Worm (Caenorhabditis elegans) whole organism, L2 larva: Measurements from ENCODE around the gene srd-10.
"Not testable (repeated sequence)": the region's sequence is repeated elsewhere in the genome, so short reads cannot be mapped to it uniquely, and the experiment has no call there.

ENCODE experiments used
- C34F6.9 ChIP-seq: fragments of 150-350 bp; optimal IDR thresholded peaks from 2 replicates; lab custom pipeline; 2014; ENCODE audit warnings: missing biosample characterization, missing genetic modification characterization
- F13H6.1 ChIP-seq: sonication (generic microtip); optimal IDR thresholded peaks from 2 replicates; lab custom pipeline; 2016; ENCODE audit warnings: missing genetic modification characterization, missing compliant biosample characterization
- Y55F3AM.14 ChIP-seq: fragments of 200-800 bp; sonication (Bioruptor generic); optimal IDR thresholded peaks from 2 replicates; lab custom pipeline; 2018; ENCODE audit warnings: mild to moderate bottlenecking, missing genetic modification characterization, missing compliant biosample characterization
- alr-1 ChIP-seq: fragments of 150-350 bp; optimal IDR thresholded peaks from 2 replicates; lab custom pipeline; 2014; ENCODE audit warnings: missing biosample characterization, missing genetic modification characterization
- ama-1 ChIP-seq: fragments of 150-350 bp; optimal IDR thresholded peaks from 2 replicates; lab custom pipeline; 2018; ENCODE audit warnings: inconsistent platforms
- blmp-1 ChIP-seq: sonication (generic microtip); optimal IDR thresholded peaks from 2 replicates; lab custom pipeline; 2017; ENCODE audit warnings: missing genetic modification characterization, mild to moderate bottlenecking, missing compliant biosample characterization, antibody characterized with exemption, moderate library complexity; ENCODE audit not compliant: insufficient read depth
- crh-2 ChIP-seq: sonication (generic microtip); optimal IDR thresholded peaks from 2 replicates; lab custom pipeline; 2017; ENCODE audit warnings: missing biosample characterization, missing genetic modification characterization
- egl-27 ChIP-seq: sonication (generic microtip); optimal IDR thresholded peaks from 3 replicates; lab custom pipeline; 2017; ENCODE audit warnings: missing biosample characterization, missing genetic modification reagents, missing genetic modification characterization
- elt-1 ChIP-seq: fragments of 150-350 bp; optimal IDR thresholded peaks from 2 replicates; lab custom pipeline; 2014; ENCODE audit warnings: missing biosample characterization, missing genetic modification characterization
- gmeb-1 ChIP-seq: fragments of 150-350 bp; optimal IDR thresholded peaks from 2 replicates; lab custom pipeline; 2014; ENCODE audit warnings: missing biosample characterization, missing genetic modification characterization
- lin-11 ChIP-seq: fragments of 150-350 bp; sonication (generic microtip); optimal IDR thresholded peaks from 2 replicates; lab custom pipeline; 2014; ENCODE audit warnings: missing biosample characterization, missing genetic modification characterization, inconsistent platforms, mixed read lengths
- lsy-2 ChIP-seq, 2 experiments: fragments of 150-350 bp in 1 of 2; sonication (generic microtip) in 1 of 2; optimal IDR thresholded peaks; 2 replicates each; lab custom pipeline; 2014 to 2017; ENCODE audit warnings: missing biosample characterization in 2 of 2, missing genetic modification characterization in 2 of 2
- mab-5 ChIP-seq: fragments of 150-350 bp; optimal IDR thresholded peaks from 2 replicates; lab custom pipeline; 2014; ENCODE audit warnings: missing biosample characterization, missing genetic modification characterization
- mbf-1 ChIP-seq: sonication (generic microtip); optimal IDR thresholded peaks from 2 replicates; lab custom pipeline; 2017; ENCODE audit warnings: missing biosample characterization, missing genetic modification characterization
- mdl-1 ChIP-seq, 2 experiments: fragments of 150-350 bp in 1 of 2; sonication (generic microtip) in 1 of 2; optimal IDR thresholded peaks; 2 replicates each; lab custom pipeline; 2017; ENCODE audit warnings: missing biosample characterization in 2 of 2, missing genetic modification characterization in 2 of 2
- nhr-10 ChIP-seq: sonication (generic microtip); optimal IDR thresholded peaks from 2 replicates; lab custom pipeline; 2017; ENCODE audit warnings: missing biosample characterization, missing genetic modification characterization
- nhr-11 ChIP-seq: fragments of 150-350 bp; optimal IDR thresholded peaks from 2 replicates; lab custom pipeline; 2014; ENCODE audit warnings: missing biosample characterization, missing genetic modification characterization
- nhr-12 ChIP-seq: fragments of 150-350 bp; optimal IDR thresholded peaks from 2 replicates; lab custom pipeline; 2014; ENCODE audit warnings: missing biosample characterization, missing genetic modification characterization
- nhr-21 ChIP-seq: fragments of 150-350 bp; optimal IDR thresholded peaks from 2 replicates; lab custom pipeline; 2014; ENCODE audit warnings: missing biosample characterization, missing genetic modification characterization
- nhr-237 ChIP-seq: fragments of 150-350 bp; optimal IDR thresholded peaks from 2 replicates; lab custom pipeline; 2014; ENCODE audit warnings: missing biosample characterization, missing genetic modification characterization
- nhr-25 ChIP-seq: fragments of 150-350 bp; sonication (generic microtip); optimal IDR thresholded peaks from 3 replicates; lab custom pipeline; 2014; ENCODE audit warnings: missing biosample characterization, missing genetic modification characterization
- nhr-6 ChIP-seq: fragments of 150-350 bp; optimal IDR thresholded peaks from 2 replicates; lab custom pipeline; 2014; ENCODE audit warnings: missing biosample characterization, missing genetic modification characterization
- peb-1 ChIP-seq: fragments of 150-350 bp; optimal IDR thresholded peaks from 2 replicates; lab custom pipeline; 2014; ENCODE audit warnings: missing biosample characterization, missing genetic modification characterization
- sem-4 ChIP-seq: fragments of 150-350 bp; optimal IDR thresholded peaks from 2 replicates; lab custom pipeline; 2014; ENCODE audit warnings: missing biosample characterization, missing genetic modification reagents, missing genetic modification characterization
- skn-1 ChIP-seq: sonication (generic microtip); optimal IDR thresholded peaks from 2 replicates; lab custom pipeline; 2017; ENCODE audit warnings: missing biosample characterization, missing genetic modification characterization
- sma-3 ChIP-seq: sonication (generic microtip); optimal IDR thresholded peaks from 2 replicates; lab custom pipeline; 2016; ENCODE audit warnings: missing genetic modification reagents, missing genetic modification characterization, missing compliant biosample characterization
- sma-9 ChIP-seq, 2 experiments: fragments of 150-350 bp in 1 of 2; sonication (generic microtip) in 1 of 2; optimal IDR thresholded peaks; 2 replicates each; lab custom pipeline; 2014 to 2016; ENCODE audit warnings: missing genetic modification characterization in 2 of 2, mild to moderate bottlenecking in 1 of 2, missing biosample characterization in 1 of 2, missing compliant biosample characterization in 1 of 2, missing genetic modification reagents in 1 of 2, moderate library complexity in 1 of 2
- unc-62 ChIP-seq: fragments of 150-350 bp; optimal IDR thresholded peaks from 2 replicates; lab custom pipeline; 2014; ENCODE audit warnings: missing biosample characterization, missing genetic modification reagents, missing genetic modification characterization
- zag-1 ChIP-seq: fragments of 150-350 bp; optimal IDR thresholded peaks from 2 replicates; lab custom pipeline; 2014; ENCODE audit warnings: missing biosample characterization, missing genetic modification characterization
- ztf-11 ChIP-seq: sonication (generic microtip); optimal IDR thresholded peaks from 2 replicates; lab custom pipeline; 2017; ENCODE audit warnings: missing biosample characterization, missing genetic modification characterization

The srd-10 gene

ce11 chrIV:13575673-13576072 is 840 bp downstream of the srd-10 start:
- TF ChIP-seq sma-9 (GFP tag; optimal IDR thresholded peaks at IDR 0.05; lab: Kevin White, UChicago) (no peak), sma-9 (tag; optimal IDR thresholded peaks at IDR 0.05; lab: Kevin White, UChicago) (no peak), gmeb-1 (tag; lab: Kevin White, UChicago) (no peak), nhr-6 (tag; lab: Kevin White, UChicago) (no peak), unc-62 (GFP tag; lab: Kevin White, UChicago) (no peak), lin-11 (no peak), nhr-25 (no peak), sma-3 (GFP tag; lab: Kevin White, UChicago) (no peak)

- not testable (repeated sequence) for TF ChIP-seq elt-1 (tag; lab: Kevin White, UChicago); mdl-1 (tag; optimal IDR thresholded peaks at IDR 0.05; lab: Kevin White, UChicago); nhr-21 (tag; lab: Kevin White, UChicago)
Measured at ce11 chrIV:13578174-13578573, 3.3 kb downstream of the srd-10 start, which contains the start of gene Y45F10B.8. Gene Y45F10B.8, minus strand, starts transcription at chrIV:13578274.

ce11 chrIV:13578953-13579352 is 4.1 kb downstream of the srd-10 start, which contains the start of gene sru-16:
Gene sru-16, plus strand, starts transcription at chrIV:13579253.
- not testable (repeated sequence) for TF ChIP-seq ztf-11; gmeb-1 (tag; lab: Kevin White, UChicago); alr-1 (tag; lab: Kevin White, UChicago)

ce11 chrIV:13582909-13583308 is 8.1 kb downstream of the srd-10 start, which contains the start of gene sru-12:
Gene sru-12, plus strand, starts transcription at chrIV:13583209.
- TF ChIP-seq F13H6.1 (tag; lab: Kevin White, UChicago), result no peak
- no peak for TF ChIP-seq zag-1
- TF ChIP-seq nhr-10 (tag; lab: Kevin White, UChicago), result no peak
- no peak for TF ChIP-seq nhr-11
- TF ChIP-seq ama-1 (lab: Kevin White, UChicago), result no peak
- no peak for TF ChIP-seq lsy-2 (tag; optimal IDR thresholded peaks at IDR 0.05; lab: Kevin White, UChicago)
- no peak for TF ChIP-seq mbf-1 (tag; lab: Kevin White, UChicago)
- TF ChIP-seq C34F6.9 (tag; lab: Kevin White, UChicago), result no peak
- no peak for TF ChIP-seq nhr-237 (tag; lab: Kevin White, UChicago)
- no peak for TF ChIP-seq blmp-1
- no peak for TF ChIP-seq peb-1 (tag; lab: Kevin White, UChicago)
- TF ChIP-seq sem-4 (tag; lab: Kevin White, UChicago), result no peak
- no peak for TF ChIP-seq mdl-1 (tag; optimal IDR thresholded peaks at IDR 0.05; lab: Kevin White, UChicago)
- TF ChIP-seq, all 48 proteins: peak for 0

- TF ChIP-seq nhr-12 (tag; lab: Kevin White, UChicago) (no peak), lin-11 (no peak), ztf-11 (no peak), mab-5 (tag; lab: Kevin White, UChicago) (no peak), alr-1 (tag; lab: Kevin White, UChicago) (no peak)
Measured at ce11 chrIV:13584646-13585045, 9.8 kb downstream of the srd-10 start, which contains the start of gene sru-11. Gene sru-11, plus strand, starts transcription at chrIV:13584946.

ce11 chrIV:13587175-13587574 is 12.3 kb downstream of the srd-10 start, which contains the start of gene Y45F10B.12:
Gene Y45F10B.12, plus strand, starts transcription at chrIV:13587475.
- TF ChIP-seq egl-27 (tag; lab: Kevin White, UChicago) (no peak), crh-2 (tag; lab: Kevin White, UChicago) (no peak), skn-1 (tag; lab: Kevin White, UChicago) (no peak), zag-1 (no peak), mdl-1 (tag; optimal IDR thresholded peaks at IDR 0.05; lab: Kevin White, UChicago) (no peak), Y55F3AM.14 (GFP tag; lab: Kevin White, UChicago) (no peak)

- not testable (repeated sequence) for TF ChIP-seq lsy-2 (tag; optimal IDR thresholded peaks at IDR 0.05; lab: Kevin White, UChicago); C34F6.9 (tag; lab: Kevin White, UChicago); peb-1 (tag; lab: Kevin White, UChicago)
Measured at ce11 chrIV:13588544-13589043, 13.8 kb downstream of the srd-10 start, which contains the start of gene sru-9. Gene sru-9, plus strand, starts transcription at chrIV:13588993.
